Fruit fly (Drosophila melanogaster) whole organism, embryonic: ENCODE results near the gene Prim2.
A peak's percentile ranks its signal among the peaks of the same experiment; 100 is the strongest.

ENCODE experiments used
- CG14860 ChIP-seq: fragments of 200-800 bp; sonication (Bioruptor generic); IDR thresholded peaks from 3 replicates; pipeline ENCODE4 v1.3.6; 2022; ENCODE audit warnings: missing biosample characterization, missing genetic modification characterization; ENCODE audit not compliant: partially characterized antibody
- CG6683 ChIP-seq: fragments of 200-800 bp; sonication (Bioruptor generic); optimal IDR thresholded peaks from 2 replicates; lab custom pipeline; 2017; ENCODE audit warnings: missing biosample characterization, mild to moderate bottlenecking, missing genetic modification characterization, missing genetic modification reagents
- CG6854 ChIP-seq: fragments of 200-800 bp; sonication (Bioruptor generic); optimal IDR thresholded peaks from 3 replicates; lab custom pipeline; 2017; ENCODE audit warnings: missing biosample characterization, mild to moderate bottlenecking, missing genetic modification characterization
- CTCF ChIP-seq: fragments of 200-800 bp; sonication (Bioruptor generic); optimal IDR thresholded peaks from 2 replicates; lab custom pipeline; 2017; ENCODE audit warnings: missing biosample characterization, mild to moderate bottlenecking, missing genetic modification characterization, moderate library complexity
- gem ChIP-seq: fragments of 200-800 bp; sonication (Bioruptor generic); optimal IDR thresholded peaks from 2 replicates; lab custom pipeline; 2019; ENCODE audit warnings: missing biosample characterization, mild to moderate bottlenecking, missing genetic modification characterization, moderate library complexity

DNA sequence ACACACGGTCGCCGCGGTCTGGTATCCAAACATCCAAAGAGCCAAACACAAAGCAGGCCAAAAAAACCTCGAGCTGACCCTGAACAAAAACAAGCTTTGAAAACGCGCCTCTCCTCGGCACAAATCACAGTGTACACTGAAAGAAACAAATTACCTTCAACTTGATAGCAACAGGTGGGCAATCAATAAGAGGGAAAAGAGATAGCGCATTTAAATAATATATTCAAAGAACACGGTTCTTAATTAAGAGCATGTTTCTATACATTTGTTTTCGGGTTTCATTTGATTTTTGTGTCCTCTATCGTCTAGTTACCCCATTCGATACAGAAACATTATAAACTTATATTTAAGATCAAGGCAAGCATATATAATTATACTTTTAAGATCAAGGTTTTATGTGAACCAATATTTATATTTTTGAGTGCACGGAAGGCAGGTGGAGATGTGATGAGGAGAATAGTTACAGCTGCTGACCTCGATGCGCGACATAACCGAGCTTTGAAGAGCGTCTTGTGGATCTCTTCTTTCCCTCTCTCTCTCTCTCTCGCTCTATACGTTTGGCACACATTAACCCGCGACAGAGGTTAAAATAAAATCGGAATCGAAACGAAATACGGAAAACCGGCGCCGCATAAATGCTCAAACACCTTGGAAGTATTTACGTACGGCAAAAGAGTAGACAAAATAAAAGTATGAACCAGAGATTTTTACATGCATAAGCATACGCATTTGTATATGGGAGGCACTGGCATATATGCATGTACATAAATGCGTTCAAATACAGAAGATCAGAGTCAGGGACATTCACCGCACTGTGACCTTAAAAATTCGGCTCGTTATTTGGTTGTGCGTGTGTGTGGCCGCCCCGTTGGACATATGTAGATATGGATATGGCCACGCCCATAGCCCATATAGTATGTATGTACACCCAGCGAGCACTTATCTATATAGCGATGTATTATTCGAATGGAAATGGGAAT is 37.1 kb upstream of the Prim2 start:
- peak; percentile 63 for TF ChIP-seq CG6683 (GFP tag; lab: Kevin White, UChicago)
- no peak for TF ChIP-seq CG14860 (GFP tag; lab: Robert Waterston, UW)
- peak; percentile 41 for TF ChIP-seq CTCF (GFP tag; lab: Kevin White, UChicago)
- TF ChIP-seq gem (tag; lab: Kevin White, UChicago) = peak; percentile 94
- TF ChIP-seq CG6854 (GFP tag; lab: Kevin White, UChicago) = peak; percentile 87
